Worm (Caenorhabditis elegans) whole organism, mixed stage, embryonic: Measurements from ENCODE around the gene ZK1128.7.

Source experiments
- nhr-28 ChIP-seq: fragments of 150-350 bp; optimal IDR thresholded peaks from 2 replicates; lab custom pipeline; 2014; ENCODE audit warnings: missing biosample characterization, missing genetic modification characterization
- ztf-11 ChIP-seq: fragments of 150-350 bp; optimal IDR thresholded peaks from 2 replicates; lab custom pipeline; 2014; ENCODE audit warnings: missing biosample characterization, missing genetic modification characterization

DNA sequence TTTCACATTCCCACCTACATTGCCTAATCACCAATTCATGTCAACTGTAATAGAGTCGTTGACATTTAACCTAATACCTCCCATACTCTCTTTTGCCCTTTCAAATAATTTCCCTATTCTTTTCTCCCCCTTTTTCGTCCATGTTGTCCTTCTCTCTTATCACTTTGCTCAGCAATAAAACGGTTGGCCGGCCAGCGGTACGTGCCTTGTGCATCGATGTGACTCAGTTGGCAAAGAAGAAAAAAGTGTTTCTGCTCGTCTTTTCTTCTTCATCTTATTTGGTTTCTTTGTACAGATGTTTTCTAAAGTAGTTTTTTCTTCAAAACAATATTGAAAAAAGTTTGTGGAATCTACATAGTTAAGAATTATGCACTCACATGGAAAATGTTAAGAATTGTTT lies 2.3 kb upstream of the ZK1128.7 start:
- no peak for TF ChIP-seq ztf-11 (tag; lab: Kevin White, UChicago)
- no peak for TF ChIP-seq nhr-28 (tag; lab: Kevin White, UChicago)
